Fruit fly (Drosophila melanogaster) whole organism, prepupa: ENCODE measurements around the gene CG4116.
A peak's percentile ranks its signal among the peaks of the same experiment; 100 is the strongest.

Experiments used
- Blimp-1 ChIP-seq: fragments of 200-800 bp; sonication (Bioruptor generic); optimal IDR thresholded peaks from 3 replicates; lab custom pipeline; 2017; ENCODE audit warnings: missing biosample characterization, missing genetic modification characterization, mild to moderate bottlenecking, moderate library complexity, missing genetic modification reagents
- CG10631 ChIP-seq: fragments of 200-800 bp; sonication (Bioruptor generic); optimal IDR thresholded peaks from 2 replicates; lab custom pipeline; 2016; ENCODE audit warnings: missing biosample characterization, missing genetic modification characterization
- CG11294 ChIP-seq: fragments of 200-800 bp; sonication (Bioruptor generic); IDR thresholded peaks from 2 replicates; pipeline ENCODE4 v1.3.6; 2022; ENCODE audit warnings: missing biosample characterization, missing genetic modification characterization
- CG11762 ChIP-seq: fragments of 200-800 bp; sonication (Bioruptor generic); optimal IDR thresholded peaks from 3 replicates; lab custom pipeline; 2016; ENCODE audit warnings: missing biosample characterization, missing genetic modification characterization; ENCODE audit not compliant: insufficient read depth
- CG11902 ChIP-seq: fragments of 200-800 bp; sonication (Bioruptor generic); optimal IDR thresholded peaks from 3 replicates; lab custom pipeline; 2016; ENCODE audit warnings: missing biosample characterization, missing genetic modification characterization
- CG15336 ChIP-seq: fragments of 200-800 bp; sonication (Bioruptor generic); IDR thresholded peaks from 2 replicates; pipeline ENCODE4 v1.3.6; 2022; ENCODE audit warnings: missing biosample characterization, missing genetic modification characterization
- CG16779 ChIP-seq: fragments of 200-800 bp; sonication (Bioruptor generic); optimal IDR thresholded peaks from 3 replicates; lab custom pipeline; 2017; ENCODE audit warnings: missing biosample characterization, mild to moderate bottlenecking, missing genetic modification characterization
- CG3032 ChIP-seq: fragments of 200-800 bp; optimal IDR thresholded peaks from 2 replicates; lab custom pipeline; 2019; ENCODE audit warnings: missing biosample characterization, mild to moderate bottlenecking, missing genetic modification characterization, moderate library complexity
- CG31627 ChIP-seq: fragments of 200-800 bp; sonication (Bioruptor generic); optimal IDR thresholded peaks from 3 replicates; lab custom pipeline; 2016; ENCODE audit warnings: missing biosample characterization, missing genetic modification characterization
- CG32006 ChIP-seq: fragments of 200-800 bp; sonication (Bioruptor generic); optimal IDR thresholded peaks from 3 replicates; lab custom pipeline; 2017; ENCODE audit warnings: missing biosample characterization, mild to moderate bottlenecking, missing genetic modification characterization
- CG4318 ChIP-seq: fragments of 200-800 bp; sonication (Bioruptor generic); optimal IDR thresholded peaks from 3 replicates; lab custom pipeline; 2017; ENCODE audit warnings: missing biosample characterization, mild to moderate bottlenecking, missing genetic modification characterization
- CG6163 ChIP-seq: fragments of 200-800 bp; sonication (Bioruptor generic); IDR thresholded peaks from 3 replicates; pipeline ENCODE4 v1.3.6; 2022; ENCODE audit warnings: missing biosample characterization, missing genetic modification characterization
- CG6792 ChIP-seq: fragments of 200-800 bp; sonication (Bioruptor generic); optimal IDR thresholded peaks from 3 replicates; lab custom pipeline; 2016; ENCODE audit warnings: missing biosample characterization, missing genetic modification characterization
- CG6808 ChIP-seq: fragments of 200-800 bp; sonication (Bioruptor generic); optimal IDR thresholded peaks from 3 replicates; lab custom pipeline; 2017; ENCODE audit warnings: missing biosample characterization, missing genetic modification characterization, mild to moderate bottlenecking, moderate library complexity, missing genetic modification reagents
- CG6854 ChIP-seq: fragments of 200-800 bp; sonication (Bioruptor generic); optimal IDR thresholded peaks from 2 replicates; lab custom pipeline; 2017; ENCODE audit warnings: missing biosample characterization, mild to moderate bottlenecking, missing genetic modification characterization
- CG7368 ChIP-seq: fragments of 200-800 bp; sonication (Bioruptor generic); optimal IDR thresholded peaks from 3 replicates; lab custom pipeline; 2016; ENCODE audit warnings: missing biosample characterization, missing genetic modification characterization
- CG8119 ChIP-seq: fragments of 200-800 bp; sonication (Bioruptor generic); IDR thresholded peaks from 3 replicates; pipeline ENCODE4 v1.3.6; 2022; ENCODE audit warnings: missing biosample characterization, missing genetic modification characterization
- CG8632 ChIP-seq: fragments of 200-800 bp; sonication (Bioruptor generic); optimal IDR thresholded peaks from 3 replicates; lab custom pipeline; 2016; ENCODE audit warnings: missing biosample characterization, missing genetic modification characterization
- Eip75B ChIP-seq: fragments of 200-800 bp; sonication (Bioruptor generic); optimal IDR thresholded peaks from 3 replicates; lab custom pipeline; 2016; ENCODE audit warnings: missing biosample characterization, missing genetic modification characterization
- Eip78C ChIP-seq: fragments of 200-800 bp; sonication (Bioruptor generic); peaks from one replicate; lab custom pipeline; 2016; ENCODE audit warnings: missing biosample characterization, missing genetic modification characterization
- Eip93F ChIP-seq: fragments of 200-800 bp; sonication (Bioruptor generic); optimal IDR thresholded peaks from 2 replicates; lab custom pipeline; 2016; ENCODE audit warnings: missing biosample characterization, mild to moderate bottlenecking, missing genetic modification characterization
- Ets21C ChIP-seq: fragments of 200-800 bp; sonication (Bioruptor generic); optimal IDR thresholded peaks from 3 replicates; lab custom pipeline; 2016; ENCODE audit warnings: missing biosample characterization, missing genetic modification characterization
- Gug ChIP-seq: fragments of 200-800 bp; sonication (Bioruptor generic); IDR thresholded peaks from 2 replicates; pipeline ENCODE4 v1.3.6; 2022; ENCODE audit warnings: missing biosample characterization, missing genetic modification characterization
- Hr38 ChIP-seq: sonication (Bioruptor generic); optimal IDR thresholded peaks from 2 replicates; lab custom pipeline; 2016; ENCODE audit warnings: missing biosample characterization, missing genetic modification characterization
- Hr39 ChIP-seq: fragments of 200-800 bp; sonication (Bioruptor generic); optimal IDR thresholded peaks from 2 replicates; lab custom pipeline; 2016; ENCODE audit warnings: missing biosample characterization, missing genetic modification characterization
- Lpt ChIP-seq: fragments of 200-800 bp; sonication (Bioruptor generic); optimal IDR thresholded peaks from 3 replicates; lab custom pipeline; 2016; ENCODE audit warnings: missing biosample characterization, missing genetic modification characterization
- OdsH ChIP-seq: fragments of 200-800 bp; sonication (Bioruptor generic); optimal IDR thresholded peaks from 3 replicates; lab custom pipeline; 2016; ENCODE audit warnings: missing biosample characterization, missing genetic modification characterization
- Smox ChIP-seq: fragments of 200-800 bp; sonication (Bioruptor generic); optimal IDR thresholded peaks from 3 replicates; lab custom pipeline; 2016; ENCODE audit warnings: missing biosample characterization, missing genetic modification characterization
- Sox102F ChIP-seq: fragments of 200-800 bp; sonication (Bioruptor generic); optimal IDR thresholded peaks from 2 replicates; lab custom pipeline; 2016; ENCODE audit warnings: missing biosample characterization, mild to moderate bottlenecking, missing genetic modification characterization
- Sox14 ChIP-seq: fragments of 200-800 bp; sonication (Bioruptor generic); optimal IDR thresholded peaks from 3 replicates; lab custom pipeline; 2016; ENCODE audit warnings: missing biosample characterization, missing genetic modification characterization
- achi ChIP-seq: fragments of 200-800 bp; sonication (Bioruptor generic); optimal IDR thresholded peaks from 3 replicates; lab custom pipeline; 2016; ENCODE audit warnings: missing biosample characterization, missing genetic modification characterization
- dac ChIP-seq: fragments of 200-800 bp; sonication (Bioruptor generic); optimal IDR thresholded peaks from 2 replicates; lab custom pipeline; 2017; ENCODE audit warnings: missing biosample characterization, mild to moderate bottlenecking, missing genetic modification characterization
- dsx ChIP-seq: fragments of 200-800 bp; optimal IDR thresholded peaks from 3 replicates; lab custom pipeline; 2019; ENCODE audit warnings: missing biosample characterization, mild to moderate bottlenecking, missing genetic modification characterization, moderate library complexity; ENCODE audit not compliant: poor library complexity, severe bottlenecking
- eg ChIP-seq: fragments of 200-800 bp; sonication (Bioruptor generic); IDR thresholded peaks from 3 replicates; pipeline ENCODE4 v1.3.6; 2022; ENCODE audit warnings: missing biosample characterization, missing genetic modification characterization
- esn ChIP-seq: fragments of 200-800 bp; sonication (Bioruptor generic); optimal IDR thresholded peaks from 2 replicates; lab custom pipeline; 2016; ENCODE audit warnings: missing biosample characterization, mild to moderate bottlenecking, missing genetic modification characterization, moderate library complexity
- fd59A ChIP-seq: fragments of 200-800 bp; sonication (Bioruptor generic); optimal IDR thresholded peaks from 2 replicates; lab custom pipeline; 2017; ENCODE audit warnings: missing biosample characterization, mild to moderate bottlenecking, missing genetic modification characterization, missing genetic modification reagents
- fd85E ChIP-seq: fragments of 200-800 bp; sonication (Bioruptor generic); optimal IDR thresholded peaks from 3 replicates; lab custom pipeline; 2016; ENCODE audit warnings: missing biosample characterization, missing genetic modification characterization
- fkh ChIP-seq: fragments of 200-800 bp; sonication (Bioruptor generic); optimal IDR thresholded peaks from 3 replicates; lab custom pipeline; 2017; ENCODE audit warnings: missing biosample characterization, mild to moderate bottlenecking, missing genetic modification characterization, moderate library complexity
- lz ChIP-seq: fragments of 200-800 bp; sonication (Bioruptor generic); optimal IDR thresholded peaks from 3 replicates; lab custom pipeline; 2016; ENCODE audit warnings: missing biosample characterization, missing genetic modification characterization
- net ChIP-seq: fragments of 200-800 bp; sonication (Bioruptor generic); optimal IDR thresholded peaks from 3 replicates; lab custom pipeline; 2016; ENCODE audit warnings: missing biosample characterization, missing genetic modification characterization
- pdm3 ChIP-seq: fragments of 200-800 bp; sonication (Bioruptor generic); optimal IDR thresholded peaks from 3 replicates; lab custom pipeline; 2016; ENCODE audit warnings: missing biosample characterization, missing genetic modification characterization
- salr ChIP-seq, 2 experiments: fragments of 200-800 bp; sonication (Bioruptor generic); optimal IDR thresholded peaks; 3 replicates each; lab custom pipeline; 2016 to 2018; ENCODE audit warnings: missing biosample characterization in 2 of 2, missing genetic modification characterization in 2 of 2, mild to moderate bottlenecking in 1 of 2
- spab ChIP-seq: fragments of 200-800 bp; sonication (Bioruptor generic); optimal IDR thresholded peaks from 2 replicates; lab custom pipeline; 2017; ENCODE audit warnings: missing biosample characterization, mild to moderate bottlenecking, missing genetic modification characterization, missing genetic modification reagents
- svp ChIP-seq: fragments of 200-800 bp; sonication (Bioruptor generic); peaks from one replicate; lab custom pipeline; 2016; ENCODE audit warnings: missing biosample characterization, missing genetic modification characterization
- vri ChIP-seq: fragments of 200-800 bp; sonication (Bioruptor generic); optimal IDR thresholded peaks from 3 replicates; lab custom pipeline; 2016; ENCODE audit warnings: missing biosample characterization, mild to moderate bottlenecking, missing genetic modification characterization

The CG4116 gene

DNA sequence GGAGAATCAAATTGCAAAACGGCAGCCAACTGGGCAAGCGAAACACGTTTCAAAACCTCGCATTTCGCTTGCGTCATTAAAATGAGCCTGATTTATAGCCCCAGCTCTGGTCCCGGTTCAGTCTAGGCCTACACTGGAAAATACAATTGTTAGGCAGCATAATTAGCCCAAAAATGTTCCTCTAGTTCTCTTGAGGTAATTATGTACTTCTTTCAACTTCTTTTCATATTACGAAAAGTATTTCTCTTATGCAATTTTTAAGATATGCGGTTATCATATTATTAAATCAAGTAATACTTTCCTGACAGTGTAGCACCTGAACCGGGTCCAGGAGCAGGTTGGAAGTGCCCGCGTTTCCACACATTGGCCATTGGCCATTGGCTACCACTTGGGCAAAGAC lies 22.6 kb downstream of the CG4116 start (continued):
- peak; percentile 9 for TF ChIP-seq Hr39 (GFP tag; lab: Kevin White, UChicago)
- peak; percentile 88 for TF ChIP-seq OdsH (GFP tag; lab: Kevin White, UChicago)
- TF ChIP-seq CG11294 (GFP tag; lab: Robert Waterston, UW), result peak; percentile 84
- TF ChIP-seq CG7368, result peak; percentile 80
- peak; percentile 90 for TF ChIP-seq pdm3 (GFP tag; lab: Kevin White, UChicago)
- TF ChIP-seq CG6163 (GFP tag; lab: Robert Waterston, UW), result peak; percentile 96
- TF ChIP-seq CG8119 (GFP tag; lab: Robert Waterston, UW), result peak; percentile 95
- TF ChIP-seq achi, result peak; percentile 88

dm6 chrX:3042737-3043307 lies 24.5 kb downstream of the CG4116 start:
- no peak for TF ChIP-seq lz (GFP tag; lab: Kevin White, UChicago)
- TF ChIP-seq fkh (GFP tag; lab: Kevin White, UChicago), result no peak
- TF ChIP-seq CG7368, result no peak
- no peak for TF ChIP-seq Gug (GFP tag; lab: Robert Waterston, UW)
- no peak for TF ChIP-seq Eip93F (GFP tag; lab: Kevin White, UChicago)
- TF ChIP-seq spab (GFP tag; lab: Kevin White, UChicago), result no peak
- no peak for TF ChIP-seq Hr38 (GFP tag; lab: Kevin White, UChicago)
- no peak for TF ChIP-seq CG3032 (tag; lab: Kevin White, UChicago)
- TF ChIP-seq CG11294 (GFP tag; lab: Robert Waterston, UW), result no peak
- TF ChIP-seq Eip75B (GFP tag; lab: Kevin White, UChicago), result no peak
- no peak for TF ChIP-seq CG8632 (GFP tag; lab: Kevin White, UChicago)
- no peak for TF ChIP-seq CG11902 (GFP tag; lab: Kevin White, UChicago)
- no peak for TF ChIP-seq fd85E
- TF ChIP-seq dac, result no peak
- TF ChIP-seq, all 60 proteins: peak for 0

dm6 chrX:3041057-3041473 lies 26.3 kb downstream of the CG4116 start:
- TF ChIP-seq Hr39 (GFP tag; lab: Kevin White, UChicago) (peak; percentile 76), fd59A (GFP tag; lab: Kevin White, UChicago) (peak; percentile 88), CG11294 (GFP tag; lab: Robert Waterston, UW) (peak; percentile 11; the same call in 1 of the 2 replicates), Lpt (GFP tag; lab: Kevin White, UChicago) (peak; percentile 79), Eip78C (GFP tag; lab: Kevin White, UChicago) (peak; percentile 97), achi (peak; percentile 89), Smox (GFP tag; lab: Kevin White, UChicago) (peak; percentile 89), svp (GFP tag; lab: Kevin White, UChicago) (peak; percentile 94), CG31627 (GFP tag; lab: Kevin White, UChicago) (peak; percentile 75), Hr38 (GFP tag; lab: Kevin White, UChicago) (no peak), dsx (GFP tag; lab: Kevin White, UChicago) (peak; percentile 85), pdm3 (GFP tag; lab: Kevin White, UChicago) (peak; percentile 86), fkh (GFP tag; lab: Kevin White, UChicago) (no peak), Sox102F (GFP tag; lab: Kevin White, UChicago) (peak; percentile 82), CG10631 (GFP tag; lab: Kevin White, UChicago) (peak; percentile 87), vri (GFP tag; lab: Kevin White, UChicago) (peak; percentile 61), Blimp-1 (GFP tag; lab: Kevin White, UChicago) (peak; percentile 49), CG4318 (GFP tag; lab: Kevin White, UChicago) (peak; percentile 82), CG15336 (GFP tag; lab: Robert Waterston, UW) (peak; percentile 85), esn (GFP tag; lab: Kevin White, UChicago) (peak; percentile 91), CG8632 (GFP tag; lab: Kevin White, UChicago) (peak; percentile 77), CG6854 (GFP tag; lab: Kevin White, UChicago) (no peak), Sox14 (GFP tag; lab: Kevin White, UChicago) (peak; percentile 86), CG6792 (GFP tag; lab: Kevin White, UChicago) (peak; percentile 87), OdsH (GFP tag; lab: Kevin White, UChicago) (peak; percentile 77), eg (GFP tag; lab: Robert Waterston, UW) (peak; percentile 69), CG6163 (GFP tag; lab: Robert Waterston, UW) (peak; percentile 64; the same call in 2 of the 3 replicates), CG11762 (GFP tag; lab: Kevin White, UChicago) (peak; percentile 33), net (GFP tag; lab: Kevin White, UChicago) (peak; percentile 79), Eip75B (GFP tag; lab: Kevin White, UChicago) (peak; percentile 84), CG32006 (GFP tag; lab: Kevin White, UChicago) (peak; percentile 89), CG6808 (GFP tag; lab: Kevin White, UChicago) (peak; percentile 80), Eip93F (GFP tag; lab: Kevin White, UChicago) (peak; percentile 47), dac (peak; percentile 58), salr (GFP tag; optimal IDR thresholded peaks at IDR 0.05; lab: Kevin White, UChicago) (peak; percentile 46 to 86), CG16779 (tag; lab: Kevin White, UChicago) (peak; percentile 78), Ets21C (GFP tag; lab: Kevin White, UChicago) (peak; percentile 69)
